Fruit fly (Drosophila melanogaster): Measurements from ENCODE around the gene CG31381.

The CG31381 gene

dm6 chr3R:24876843-24877457, at the start of gene CG31381, which contains the start of gene CG11089:
Gene CG31381 (plus strand): TSS chr3R:24877045.
Gene CG11089 (plus strand): TSS chr3R:24877045.
- no peak for TF ChIP-seq pan (optimal IDR thresholded peaks at IDR 0.05)
- no peak for TF ChIP-seq EcR (GFP tag; optimal IDR thresholded peaks at IDR 0.05)
- no peak for TF ChIP-seq Dll (optimal IDR thresholded peaks at IDR 0.05)
- no peak for TF ChIP-seq usp (GFP tag; optimal IDR thresholded peaks at IDR 0.05)
- no peak for TF ChIP-seq CG8478 (optimal IDR thresholded peaks at IDR 0.05)
- no peak for TF ChIP-seq psq (optimal IDR thresholded peaks at IDR 0.05)

- TF ChIP-seq Dll (optimal IDR thresholded peaks at IDR 0.05): no peak
- TF ChIP-seq pan (optimal IDR thresholded peaks at IDR 0.05): no peak
- TF ChIP-seq CG8478 (optimal IDR thresholded peaks at IDR 0.05): no peak
- no peak for TF ChIP-seq EcR (GFP tag; optimal IDR thresholded peaks at IDR 0.05)
- no peak for TF ChIP-seq psq (optimal IDR thresholded peaks at IDR 0.05)
- TF ChIP-seq usp (GFP tag; optimal IDR thresholded peaks at IDR 0.05): no peak
Observed at dm6 chr3R:24828234-24828633, 48.6 kb upstream of the CG31381 start, which contains the start of gene RabX4. Gene RabX4 (minus strand): TSS chr3R:24828409.

- TF ChIP-seq usp (GFP tag; optimal IDR thresholded peaks at IDR 0.05): no peak
- TF ChIP-seq psq (optimal IDR thresholded peaks at IDR 0.05): no peak
- TF ChIP-seq CG8478 (optimal IDR thresholded peaks at IDR 0.05): no peak
- TF ChIP-seq pan (optimal IDR thresholded peaks at IDR 0.05): no peak
- no peak for TF ChIP-seq Dll (optimal IDR thresholded peaks at IDR 0.05)
- TF ChIP-seq EcR (GFP tag; optimal IDR thresholded peaks at IDR 0.05): no peak
Observed at dm6 chr3R:24829887-24830351, 46.9 kb upstream of the CG31381 start, which contains the start of the genes Kaz and CG43273. Gene Kaz (minus strand): TSS chr3R:24829959. Gene CG43273 (plus strand): TSS chr3R:24830301.

- TF ChIP-seq pan (optimal IDR thresholded peaks at IDR 0.05): no peak
- no peak for TF ChIP-seq CG8478 (optimal IDR thresholded peaks at IDR 0.05)
- no peak for TF ChIP-seq psq (optimal IDR thresholded peaks at IDR 0.05)
- TF ChIP-seq EcR (GFP tag; optimal IDR thresholded peaks at IDR 0.05): no peak
- TF ChIP-seq Dll (optimal IDR thresholded peaks at IDR 0.05): no peak
- TF ChIP-seq usp (GFP tag; optimal IDR thresholded peaks at IDR 0.05): no peak
Observed at dm6 chr3R:24833652-24834051, 43.2 kb upstream of the CG31381 start, which contains the start of gene sosie. Gene sosie (plus strand): TSS chr3R:24833952.

- TF ChIP-seq psq (optimal IDR thresholded peaks at IDR 0.05): no peak
- TF ChIP-seq Dll (optimal IDR thresholded peaks at IDR 0.05): no peak
- no peak for TF ChIP-seq usp (GFP tag; optimal IDR thresholded peaks at IDR 0.05)
- TF ChIP-seq EcR (GFP tag; optimal IDR thresholded peaks at IDR 0.05): no peak
- no peak for TF ChIP-seq pan (optimal IDR thresholded peaks at IDR 0.05)
- TF ChIP-seq CG8478 (optimal IDR thresholded peaks at IDR 0.05): no peak
Observed at dm6 chr3R:24841063-24841462, 35.8 kb upstream of the CG31381 start, which contains the start of gene CG33658. Gene CG33658 (minus strand): TSS chr3R:24841163.

dm6 chr3R:24841635-24842034, 35.2 kb upstream of the CG31381 start, which contains the start of gene Esp:
Gene Esp (plus strand): TSS chr3R:24841935.
- TF ChIP-seq Dll (optimal IDR thresholded peaks at IDR 0.05): no peak
- TF ChIP-seq psq (optimal IDR thresholded peaks at IDR 0.05): no peak
- TF ChIP-seq pan (optimal IDR thresholded peaks at IDR 0.05): no peak
- TF ChIP-seq EcR (GFP tag; optimal IDR thresholded peaks at IDR 0.05): no peak
- TF ChIP-seq CG8478 (optimal IDR thresholded peaks at IDR 0.05): no peak
- no peak for TF ChIP-seq usp (GFP tag; optimal IDR thresholded peaks at IDR 0.05)

dm6 chr3R:24845148-24845547, 31.7 kb upstream of the CG31381 start:
- TF ChIP-seq usp (GFP tag; optimal IDR thresholded peaks at IDR 0.05): no peak
- no peak for TF ChIP-seq EcR (GFP tag; optimal IDR thresholded peaks at IDR 0.05)
- TF ChIP-seq pan (optimal IDR thresholded peaks at IDR 0.05): no peak
- TF ChIP-seq CG8478 (optimal IDR thresholded peaks at IDR 0.05): no peak
- TF ChIP-seq psq (optimal IDR thresholded peaks at IDR 0.05): no peak
- no peak for TF ChIP-seq Dll (optimal IDR thresholded peaks at IDR 0.05)

- TF ChIP-seq EcR (GFP tag; optimal IDR thresholded peaks at IDR 0.05) (no peak), usp (GFP tag; optimal IDR thresholded peaks at IDR 0.05) (no peak), Dll (optimal IDR thresholded peaks at IDR 0.05) (no peak), CG8478 (optimal IDR thresholded peaks at IDR 0.05) (no peak), psq (optimal IDR thresholded peaks at IDR 0.05) (no peak), pan (optimal IDR thresholded peaks at IDR 0.05) (no peak)
Observed at dm6 chr3R:24845952-24846848, 30.6 kb upstream of the CG31381 start.

dm6 chr3R:24850420-24850819, 26.4 kb upstream of the CG31381 start, which contains the start of gene CG7006:
Gene CG7006 (plus strand): TSS chr3R:24850627.
- TF ChIP-seq Dll (optimal IDR thresholded peaks at IDR 0.05) (no peak), usp (GFP tag; optimal IDR thresholded peaks at IDR 0.05) (no peak), EcR (GFP tag; optimal IDR thresholded peaks at IDR 0.05) (no peak), pan (optimal IDR thresholded peaks at IDR 0.05) (no peak), CG8478 (optimal IDR thresholded peaks at IDR 0.05) (no peak), psq (optimal IDR thresholded peaks at IDR 0.05) (no peak)

- TF ChIP-seq CG8478 (optimal IDR thresholded peaks at IDR 0.05) (no peak), EcR (GFP tag; optimal IDR thresholded peaks at IDR 0.05) (no peak), Dll (optimal IDR thresholded peaks at IDR 0.05) (no peak), psq (optimal IDR thresholded peaks at IDR 0.05) (no peak), usp (GFP tag; optimal IDR thresholded peaks at IDR 0.05) (no peak), pan (optimal IDR thresholded peaks at IDR 0.05) (no peak)
Observed at dm6 chr3R:24851429-24851828, 25.4 kb upstream of the CG31381 start, which contains the start of gene Nct. Gene Nct (plus strand): TSS chr3R:24851601.

- no peak for TF ChIP-seq EcR (GFP tag; optimal IDR thresholded peaks at IDR 0.05)
- no peak for TF ChIP-seq psq (optimal IDR thresholded peaks at IDR 0.05)
- no peak for TF ChIP-seq CG8478 (optimal IDR thresholded peaks at IDR 0.05)
- no peak for TF ChIP-seq usp (GFP tag; optimal IDR thresholded peaks at IDR 0.05)
- TF ChIP-seq Dll (optimal IDR thresholded peaks at IDR 0.05): no peak
- no peak for TF ChIP-seq pan (optimal IDR thresholded peaks at IDR 0.05)
Observed at dm6 chr3R:24856143-24856542, 20.7 kb upstream of the CG31381 start, which contains the start of gene HDAC11. Gene HDAC11 (minus strand): TSS chr3R:24856243.
